Fruit fly (Drosophila melanogaster) whole organism, wandering third instar larva: Measurements from ENCODE around the gene CG8202.

ENCODE experiments used
- Abd-B ChIP-seq: fragments of >200 bp; optimal IDR thresholded peaks from 2 replicates; lab custom pipeline; 2017; ENCODE audit warnings: missing biosample characterization, missing genetic modification characterization
- CG32264 ChIP-seq: fragments of 200-800 bp; sonication (Bioruptor generic); optimal IDR thresholded peaks from 2 replicates; lab custom pipeline; 2016; ENCODE audit warnings: missing biosample characterization, missing genetic modification characterization
- CG9705 ChIP-seq: fragments of 200-800 bp; sonication (Bioruptor generic); optimal IDR thresholded peaks from 2 replicates; lab custom pipeline; 2018; ENCODE audit warnings: missing biosample characterization, mild to moderate bottlenecking, missing genetic modification characterization
- CrebA ChIP-seq: fragments of 200-800 bp; sonication (Bioruptor generic); optimal IDR thresholded peaks from 2 replicates; lab custom pipeline; 2016; ENCODE audit warnings: missing biosample characterization, mild to moderate bottlenecking, missing genetic modification characterization, borderline replicate concordance
- Dif ChIP-seq: fragments of 200-275, 200-300 bp; sonication (Bioruptor generic); optimal IDR thresholded peaks from 2 replicates; lab custom pipeline; 2018; ENCODE audit warnings: missing biosample characterization, missing genetic modification characterization; ENCODE audit not compliant: partially characterized antibody
- GATAd ChIP-seq: sonication (Bioruptor generic); optimal IDR thresholded peaks from 2 replicates; lab custom pipeline; 2016; ENCODE audit warnings: missing biosample characterization, missing genetic modification characterization
- HLH106 ChIP-seq: fragments of 200-800 bp; optimal IDR thresholded peaks from 3 replicates; lab custom pipeline; 2019; ENCODE audit warnings: missing biosample characterization, mild to moderate bottlenecking, missing genetic modification characterization, moderate library complexity
- Hr83 ChIP-seq: fragments of 200-300 bp; sonication (Bioruptor generic); optimal IDR thresholded peaks from 2 replicates; lab custom pipeline; 2016; ENCODE audit warnings: missing biosample characterization, mild to moderate bottlenecking, missing genetic modification characterization, moderate library complexity; ENCODE audit not compliant: poor library complexity, severe bottlenecking
- Jra ChIP-seq: sonication (Bioruptor generic); optimal IDR thresholded peaks from 2 replicates; lab custom pipeline; 2016; ENCODE audit warnings: missing biosample characterization, missing genetic modification characterization
- Myc ChIP-seq: fragments of >200 bp; optimal IDR thresholded peaks from 2 replicates; lab custom pipeline; 2017
- N ChIP-seq: fragments of >200 bp; optimal IDR thresholded peaks from 2 replicates; lab custom pipeline; 2018; ENCODE audit warnings: missing biosample characterization, missing external identifiers, missing genetic modification characterization
- OdsH ChIP-seq: fragments of 200-800 bp; sonication (Bioruptor generic); optimal IDR thresholded peaks from 2 replicates; lab custom pipeline; 2016; ENCODE audit warnings: missing biosample characterization, mild to moderate bottlenecking, missing genetic modification characterization
- Rel ChIP-seq, 2 experiments: fragments of 200-800 bp; sonication (Bioruptor generic) in 1 of 2; optimal IDR thresholded peaks; 2 replicates in 1 of 2; 3 replicates in 1 of 2; lab custom pipeline; 2016 to 2019; ENCODE audit warnings: mild to moderate bottlenecking in 2 of 2, missing biosample characterization in 2 of 2, missing genetic modification characterization in 2 of 2, moderate library complexity in 1 of 2
- Sp1 ChIP-seq: fragments of 200-800 bp; sonication (Bioruptor generic); optimal IDR thresholded peaks from 3 replicates; lab custom pipeline; 2019; ENCODE audit warnings: missing biosample characterization, mild to moderate bottlenecking, missing genetic modification characterization, moderate library complexity
- Vsx2 ChIP-seq: fragments of 200-300, 225-300 bp; sonication (Bioruptor generic); optimal IDR thresholded peaks from 2 replicates; lab custom pipeline; 2018; ENCODE audit warnings: missing biosample characterization, missing genetic modification characterization; ENCODE audit not compliant: partially characterized antibody
- brk ChIP-seq: fragments of 200-800 bp; sonication (Bioruptor generic); optimal IDR thresholded peaks from 2 replicates; lab custom pipeline; 2016; ENCODE audit warnings: missing biosample characterization, mild to moderate bottlenecking, missing genetic modification characterization
- dl ChIP-seq, 2 experiments: fragments of 175-275, 200-275 bp in 1 of 2; fragments of 200-275 bp in 1 of 2; sonication (Bioruptor generic); optimal IDR thresholded peaks; lab custom pipeline; 2018; ENCODE audit warnings: mild to moderate bottlenecking in 2 of 2, missing biosample characterization in 2 of 2, missing genetic modification characterization in 2 of 2, moderate library complexity in 2 of 2; ENCODE audit not compliant: partially characterized antibody in 2 of 2, insufficient read depth in 1 of 2
- dmrt93B ChIP-seq: fragments of 200-800 bp; sonication (Bioruptor generic); optimal IDR thresholded peaks from 2 replicates; lab custom pipeline; 2018; ENCODE audit warnings: missing biosample characterization, mild to moderate bottlenecking, missing genetic modification characterization
- dsf ChIP-seq: sonication (Bioruptor generic); optimal IDR thresholded peaks from 2 replicates; lab custom pipeline; 2016; ENCODE audit warnings: missing biosample characterization, missing genetic modification characterization, borderline replicate concordance
- ey ChIP-seq: fragments of 200-800 bp; sonication (Bioruptor generic); optimal IDR thresholded peaks from 2 replicates; lab custom pipeline; 2016; ENCODE audit warnings: missing biosample characterization, missing genetic modification characterization
- fru ChIP-seq: fragments of 200-800 bp; sonication (Bioruptor generic); optimal IDR thresholded peaks from 3 replicates; lab custom pipeline; 2016; ENCODE audit warnings: missing biosample characterization, mild to moderate bottlenecking, missing genetic modification characterization
- h ChIP-seq: fragments of 200-800 bp; sonication (Bioruptor generic); optimal IDR thresholded peaks from 3 replicates; lab custom pipeline; 2016; ENCODE audit warnings: missing biosample characterization, mild to moderate bottlenecking, missing genetic modification characterization
- jim ChIP-seq: fragments of 175-275, 200-325 bp; sonication (Bioruptor generic); optimal IDR thresholded peaks from 2 replicates; lab custom pipeline; 2016; ENCODE audit warnings: missing biosample characterization, mild to moderate bottlenecking, missing genetic modification characterization
- pan ChIP-seq: fragments of >200 bp; optimal IDR thresholded peaks from 2 replicates; lab custom pipeline; 2017
- psq ChIP-seq: fragments of 200-800 bp; sonication (Bioruptor generic); optimal IDR thresholded peaks from 3 replicates; lab custom pipeline; 2017; ENCODE audit warnings: missing biosample characterization, mild to moderate bottlenecking, missing genetic modification characterization, moderate library complexity
- rgr ChIP-seq: fragments of 200-800 bp; sonication (Bioruptor generic); optimal IDR thresholded peaks from 3 replicates; lab custom pipeline; 2016; ENCODE audit warnings: missing biosample characterization, mild to moderate bottlenecking, missing genetic modification characterization
- usp ChIP-seq: fragments of >200 bp; optimal IDR thresholded peaks from 2 replicates; lab custom pipeline; 2017; ENCODE audit warnings: missing biosample characterization, missing genetic modification characterization
- woc ChIP-seq: sonication (Bioruptor generic); optimal IDR thresholded peaks from 2 replicates; lab custom pipeline; 2016; ENCODE audit warnings: missing biosample characterization, mild to moderate bottlenecking, missing genetic modification characterization

CG8202 gene

dm6 chr3R:8712722-8713131 is 19.2 kb upstream of the CG8202 start, which contains the start of gene CG8112 (continued):
- TF ChIP-seq N (GFP tag; lab: Kevin White, UChicago) (no peak), GATAd (GFP tag; lab: Kevin White, UChicago) (no peak), CG32264 (GFP tag; lab: Kevin White, UChicago) (no peak), Abd-B (no peak), Hr83 (GFP tag; lab: Kevin White, UChicago) (no peak), jim (GFP tag; lab: Kevin White, UChicago) (no peak), usp (GFP tag; lab: Kevin White, UChicago) (no peak), OdsH (no peak), dsf (no peak), pan (lab: Kevin White, UChicago) (no peak), Vsx2 (GFP tag; lab: Kevin White, UChicago) (no peak), dmrt93B (GFP tag; lab: Kevin White, UChicago) (peak; percentile 19), CrebA (GFP tag; lab: Kevin White, UChicago) (no peak), Jra (GFP tag; lab: Kevin White, UChicago) (no peak), Sp1 (GFP tag; lab: Kevin White, UChicago) (peak; percentile 52)

dm6 chr3R:8715371-8715770 is 16.5 kb upstream of the CG8202 start:
- TF ChIP-seq Myc (lab: Kevin White, UChicago) (no peak), jim (GFP tag; lab: Kevin White, UChicago) (no peak), dmrt93B (GFP tag; lab: Kevin White, UChicago) (no peak), Sp1 (GFP tag; lab: Kevin White, UChicago) (no peak), brk (GFP tag; lab: Kevin White, UChicago) (no peak), HLH106 (no peak), Abd-B (no peak), Dif (no peak)

dm6 chr3R:8715851-8716550 is 15.9 kb upstream of the CG8202 start, which contains the start of gene TMEM216:
TSS of gene TMEM216 (plus strand) at chr3R:8716243.
- TF ChIP-seq dmrt93B (GFP tag; lab: Kevin White, UChicago) (no peak), Sp1 (GFP tag; lab: Kevin White, UChicago) (no peak), pan (lab: Kevin White, UChicago) (no peak), dsf (no peak), psq (GFP tag; lab: Kevin White, UChicago) (peak; percentile 2), ey (GFP tag; lab: Kevin White, UChicago) (no peak), woc (no peak), Rel (GFP tag; optimal IDR thresholded peaks at IDR 0.05; lab: Kevin White, UChicago) (no peak), Rel (tag; optimal IDR thresholded peaks at IDR 0.05; lab: Kevin White, UChicago) (peak; percentile 58), Hr83 (GFP tag; lab: Kevin White, UChicago) (no peak), rgr (peak; percentile 1), GATAd (GFP tag; lab: Kevin White, UChicago) (no peak)
- TF ChIP-seq, all 38 proteins: peak for 3

dm6 chr3R:8716551-8716879 is 15.4 kb upstream of the CG8202 start:
- peak; percentile 6 for TF ChIP-seq OdsH
- no peak for TF ChIP-seq Dif
- TF ChIP-seq CrebA (GFP tag; lab: Kevin White, UChicago) = no peak
- no peak for TF ChIP-seq CG9705 (GFP tag; lab: Kevin White, UChicago)
- peak; percentile 10 for TF ChIP-seq ey (GFP tag; lab: Kevin White, UChicago)
- TF ChIP-seq Abd-B = no peak
- no peak for TF ChIP-seq h (GFP tag; lab: Kevin White, UChicago)

dm6 chr3R:8718356-8718755 is 13.5 kb upstream of the CG8202 start, which contains the start of gene Cks85A:
TSS of gene Cks85A (minus strand) at chr3R:8718456.
- no peak for TF ChIP-seq Sp1 (GFP tag; lab: Kevin White, UChicago)
- TF ChIP-seq Rel (GFP tag; optimal IDR thresholded peaks at IDR 0.05; lab: Kevin White, UChicago) = no peak
- peak; percentile 25 for TF ChIP-seq Rel (tag; optimal IDR thresholded peaks at IDR 0.05; lab: Kevin White, UChicago)

dm6 chr3R:8718898-8719297 is 13.0 kb upstream of the CG8202 start, which contains the start of gene CG11760:
TSS of gene CG11760 (plus strand) at chr3R:8719198.
- no peak for TF ChIP-seq dl (GFP tag; optimal IDR thresholded peaks at IDR 0.05; lab: Kevin White, UChicago; ENCODE audit: insufficient read depth in 1 of 2, partially characterized antibody in 2 of 2)
- no peak for TF ChIP-seq pan (lab: Kevin White, UChicago)
- no peak for TF ChIP-seq fru
